Fruit fly (Drosophila melanogaster) whole organism, embryonic: ENCODE results near the gene Fdx1.
A peak's percentile ranks its signal among the peaks of the same experiment; 100 is the strongest.

Source experiments
- Atf3 ChIP-seq: fragments of 200-800 bp; sonication (Bioruptor generic); optimal IDR thresholded peaks from 3 replicates; lab custom pipeline; 2016; ENCODE audit warnings: missing biosample characterization, missing genetic modification characterization
- Atf6 ChIP-seq: fragments of 200-800 bp; sonication (Bioruptor generic); IDR thresholded peaks from 2 replicates; pipeline ENCODE4 v1.3.6; 2022; ENCODE audit warnings: missing biosample characterization, missing genetic modification characterization
- Blimp-1 ChIP-seq: fragments of 200-800 bp; sonication (Bioruptor generic); optimal IDR thresholded peaks from 3 replicates; lab custom pipeline; 2018; ENCODE audit warnings: missing biosample characterization, missing genetic modification characterization, mild to moderate bottlenecking, moderate library complexity, missing genetic modification reagents
- CG10321 ChIP-seq: fragments of 200-800 bp; sonication (Bioruptor generic); IDR thresholded peaks from 2 replicates; pipeline ENCODE4 v1.3.6; 2022; ENCODE audit warnings: missing biosample characterization, missing genetic modification characterization
- CG10543 ChIP-seq: fragments of 200-800 bp; sonication (Bioruptor generic); optimal IDR thresholded peaks from 3 replicates; lab custom pipeline; 2017; ENCODE audit warnings: missing biosample characterization, mild to moderate bottlenecking, missing genetic modification characterization, moderate library complexity
- CG10959 ChIP-seq: fragments of 200-800 bp; sonication (Bioruptor generic); IDR thresholded peaks from 2 replicates; pipeline ENCODE4 v1.3.6; 2022; ENCODE audit warnings: missing biosample characterization, missing genetic modification characterization
- CG11504 ChIP-seq: fragments of 200-800 bp; sonication (Bioruptor generic); optimal IDR thresholded peaks from 3 replicates; lab custom pipeline; 2019; ENCODE audit warnings: missing biosample characterization, mild to moderate bottlenecking, missing genetic modification characterization, moderate library complexity
- CG11696 ChIP-seq: fragments of 200-800 bp; sonication (Bioruptor generic); IDR thresholded peaks from 2 replicates; pipeline ENCODE4 v1.3.6; 2022; ENCODE audit warnings: missing biosample characterization, missing genetic modification characterization
- CG13775 ChIP-seq: fragments of 200-800 bp; sonication (Bioruptor generic); optimal IDR thresholded peaks from 3 replicates; lab custom pipeline; 2017; ENCODE audit warnings: missing biosample characterization, mild to moderate bottlenecking, missing genetic modification characterization
- CG13894 ChIP-seq: fragments of 200-800 bp; sonication (Bioruptor generic); optimal IDR thresholded peaks from 3 replicates; lab custom pipeline; 2018; ENCODE audit warnings: missing biosample characterization, mild to moderate bottlenecking, missing genetic modification characterization, moderate library complexity
- CG15479 ChIP-seq: fragments of 200-800 bp; sonication (Bioruptor generic); optimal IDR thresholded peaks from 3 replicates; lab custom pipeline; 2019; ENCODE audit warnings: missing biosample characterization, mild to moderate bottlenecking, missing genetic modification characterization, moderate library complexity
- CG16813 ChIP-seq: fragments of 200-800 bp; sonication (Bioruptor generic); IDR thresholded peaks from 3 replicates; pipeline ENCODE4 v1.3.6; 2022; ENCODE audit warnings: missing biosample characterization, missing genetic modification characterization; ENCODE audit not compliant: partially characterized antibody
- CG17568 ChIP-seq: fragments of 200-800 bp; sonication (Bioruptor generic); optimal IDR thresholded peaks from 2 replicates; lab custom pipeline; 2018; ENCODE audit warnings: missing biosample characterization, mild to moderate bottlenecking, missing genetic modification characterization, moderate library complexity
- CG2120 ChIP-seq: fragments of 200-800 bp; sonication (Bioruptor generic); optimal IDR thresholded peaks from 3 replicates; lab custom pipeline; 2016; ENCODE audit warnings: missing biosample characterization, missing genetic modification characterization
- CG32532 ChIP-seq: fragments of 200-800 bp; sonication (Bioruptor generic); IDR thresholded peaks from 2 replicates; pipeline ENCODE4 v1.3.6; 2022; ENCODE audit warnings: missing biosample characterization, missing genetic modification characterization
- CG32772 ChIP-seq: fragments of 200-800 bp; sonication (Bioruptor generic); IDR thresholded peaks from 2 replicates; pipeline ENCODE4 v1.3.6; 2022; ENCODE audit warnings: missing biosample characterization, missing genetic modification characterization
- CG5245 ChIP-seq: fragments of 200-800 bp; sonication (Bioruptor generic); optimal IDR thresholded peaks from 3 replicates; lab custom pipeline; 2016; ENCODE audit warnings: missing biosample characterization, missing genetic modification characterization
- CG6272 ChIP-seq: fragments of 200-800 bp; sonication (Bioruptor generic); IDR thresholded peaks from 2 replicates; pipeline ENCODE4 v1.3.6; 2022; ENCODE audit warnings: missing biosample characterization, missing genetic modification characterization
- CG6813 ChIP-seq: fragments of 200-800 bp; sonication (Bioruptor generic); optimal IDR thresholded peaks from 2 replicates; lab custom pipeline; 2017; ENCODE audit warnings: missing biosample characterization, missing genetic modification characterization, mild to moderate bottlenecking, moderate library complexity, missing genetic modification reagents
- CG8924 ChIP-seq: fragments of 200-800 bp; optimal IDR thresholded peaks from 3 replicates; lab custom pipeline; 2019; ENCODE audit warnings: missing biosample characterization, mild to moderate bottlenecking, missing genetic modification characterization, moderate library complexity
- CG9609 ChIP-seq: fragments of 200-800 bp; sonication (Bioruptor generic); optimal IDR thresholded peaks from 3 replicates; lab custom pipeline; 2016; ENCODE audit warnings: missing biosample characterization, missing genetic modification characterization
- D ChIP-seq, 2 experiments: fragments of 200-800 bp in 1 of 2; fragments of >200 bp in 1 of 2; sonication (Bioruptor generic) in 1 of 2; optimal IDR thresholded peaks; 2 replicates in 1 of 2; 3 replicates in 1 of 2; lab custom pipeline; 2017; ENCODE audit warnings: mild to moderate bottlenecking in 1 of 2, missing biosample characterization in 1 of 2, missing genetic modification characterization in 1 of 2, missing genetic modification reagents in 1 of 2
- Fer3 ChIP-seq: fragments of 200-800 bp; sonication (Bioruptor generic); optimal IDR thresholded peaks from 2 replicates; lab custom pipeline; 2018; ENCODE audit warnings: missing biosample characterization, mild to moderate bottlenecking, missing genetic modification characterization, moderate library complexity
- HLHmδ ChIP-seq: fragments of 200-800 bp; sonication (Bioruptor generic); optimal IDR thresholded peaks from 2 replicates; lab custom pipeline; 2018; ENCODE audit warnings: missing biosample characterization, mild to moderate bottlenecking, missing genetic modification characterization, moderate library complexity
- Hmr ChIP-seq: fragments of 200-800 bp; sonication (Bioruptor generic); optimal IDR thresholded peaks from 3 replicates; lab custom pipeline; 2017; ENCODE audit warnings: mild to moderate bottlenecking, missing biosample characterization, missing genetic modification reagents, missing genetic modification characterization
- Kr ChIP-seq: fragments of 200-800 bp; sonication (Bioruptor generic); optimal IDR thresholded peaks from 2 replicates; lab custom pipeline; 2017; ENCODE audit warnings: missing biosample characterization, mild to moderate bottlenecking, missing genetic modification characterization
- NC2β ChIP-seq: fragments of 200-800 bp; sonication (Bioruptor generic); optimal IDR thresholded peaks from 2 replicates; lab custom pipeline; 2016; ENCODE audit warnings: missing biosample characterization, missing genetic modification characterization
- Neu2 ChIP-seq: fragments of 200-800 bp; sonication (Bioruptor generic); optimal IDR thresholded peaks from 3 replicates; lab custom pipeline; 2016; ENCODE audit warnings: missing biosample characterization, missing genetic modification characterization, borderline replicate concordance
- Nf-YA ChIP-seq: fragments of 200-800 bp; sonication (Bioruptor generic); IDR thresholded peaks from 2 replicates; pipeline ENCODE4 v1.3.6; 2022; ENCODE audit warnings: missing biosample characterization, missing genetic modification characterization
- Oli ChIP-seq: fragments of 200-800 bp; sonication (Bioruptor generic); optimal IDR thresholded peaks from 2 replicates; lab custom pipeline; 2018; ENCODE audit warnings: missing biosample characterization, mild to moderate bottlenecking, missing genetic modification characterization, moderate library complexity
- Rfx ChIP-seq: fragments of 200-800 bp; sonication (Bioruptor generic); IDR thresholded peaks from 2 replicates; pipeline ENCODE4 v1.3.6; 2022; ENCODE audit warnings: missing biosample characterization, missing genetic modification characterization
- Xrp1 ChIP-seq: fragments of 200-800 bp; sonication (Bioruptor generic); IDR thresholded peaks from 2 replicates; pipeline ENCODE4 v1.3.6; 2022; ENCODE audit warnings: missing biosample characterization, missing genetic modification characterization
- ab ChIP-seq: fragments of 200-800 bp; sonication (Bioruptor generic); optimal IDR thresholded peaks from 2 replicates; lab custom pipeline; 2016; ENCODE audit warnings: missing biosample characterization, missing genetic modification characterization
- br ChIP-seq: fragments of >200 bp; optimal IDR thresholded peaks from 2 replicates; lab custom pipeline; 2017
- dan ChIP-seq: fragments of 200-800 bp; sonication (Bioruptor generic); IDR thresholded peaks from 2 replicates; pipeline ENCODE4 v1.3.6; 2022; ENCODE audit warnings: missing biosample characterization, missing genetic modification characterization
- dati ChIP-seq: fragments of 200-800 bp; sonication (Bioruptor generic); IDR thresholded peaks from 2 replicates; pipeline ENCODE4 v1.3.6; 2022; ENCODE audit warnings: missing biosample characterization, missing genetic modification characterization
- emc ChIP-seq: fragments of 200-800 bp; sonication (Bioruptor generic); optimal IDR thresholded peaks from 2 replicates; lab custom pipeline; 2016; ENCODE audit warnings: missing biosample characterization, missing genetic modification characterization
- fd102C ChIP-seq: fragments of 200-800 bp; sonication (Bioruptor generic); optimal IDR thresholded peaks from 2 replicates; lab custom pipeline; 2018; ENCODE audit warnings: missing biosample characterization, mild to moderate bottlenecking, missing genetic modification characterization, moderate library complexity
- fd64A ChIP-seq: fragments of 200-800 bp; sonication (Bioruptor generic); optimal IDR thresholded peaks from 3 replicates; lab custom pipeline; 2018; ENCODE audit warnings: missing biosample characterization, mild to moderate bottlenecking, missing genetic modification characterization
- kay ChIP-seq: fragments of 200-800 bp; sonication (Bioruptor generic); optimal IDR thresholded peaks from 2 replicates; lab custom pipeline; 2016; ENCODE audit warnings: missing biosample characterization, missing genetic modification characterization
- lmd ChIP-seq: fragments of 200-800 bp; sonication (Bioruptor generic); IDR thresholded peaks from 2 replicates; pipeline ENCODE4 v1.3.6; 2022; ENCODE audit warnings: missing biosample characterization, missing genetic modification characterization
- lov ChIP-seq, 2 experiments: fragments of 200-800 bp in 1 of 2; fragments of >200 bp in 1 of 2; sonication (Bioruptor generic) in 1 of 2; IDR thresholded peaks in 1 of 2; optimal IDR thresholded peaks in 1 of 2; 2 replicates in 1 of 2; 3 replicates in 1 of 2; pipeline versions ENCODE4 v1.3.6 to Lab custom; 2017 to 2022; ENCODE audit warnings: missing biosample characterization in 1 of 2, missing genetic modification characterization in 1 of 2
- odd ChIP-seq: fragments of 200-800 bp; sonication (Bioruptor generic); optimal IDR thresholded peaks from 2 replicates; lab custom pipeline; 2017; ENCODE audit warnings: missing biosample characterization, mild to moderate bottlenecking, missing genetic modification characterization
- otp ChIP-seq: fragments of 200-800 bp; sonication (Bioruptor generic); IDR thresholded peaks from 3 replicates; pipeline ENCODE4, ENCODE4 v1.3.6; 2022; ENCODE audit warnings: missing biosample characterization, missing genetic modification characterization
- repo ChIP-seq: fragments of 200-800 bp; sonication (Bioruptor generic); optimal IDR thresholded peaks from 2 replicates; lab custom pipeline; 2016; ENCODE audit warnings: missing biosample characterization, missing genetic modification characterization
- salm ChIP-seq: fragments of 200-800 bp; sonication (Bioruptor generic); optimal IDR thresholded peaks from 2 replicates; lab custom pipeline; 2018; ENCODE audit warnings: missing biosample characterization, mild to moderate bottlenecking, missing genetic modification characterization
- sens ChIP-seq: fragments of 200-800 bp; sonication (Bioruptor generic); peaks from one replicate; lab custom pipeline; 2016; ENCODE audit warnings: missing biosample characterization, missing genetic modification characterization
- slou ChIP-seq: fragments of 200-800 bp; sonication (Bioruptor generic); optimal IDR thresholded peaks from 3 replicates; lab custom pipeline; 2016; ENCODE audit warnings: missing biosample characterization, missing genetic modification characterization
- tap ChIP-seq: fragments of 200-800 bp; optimal IDR thresholded peaks from 3 replicates; lab custom pipeline; 2019; ENCODE audit warnings: missing biosample characterization, mild to moderate bottlenecking, missing genetic modification characterization, moderate library complexity
- wek ChIP-seq: fragments of 200-800 bp; sonication (Bioruptor generic); optimal IDR thresholded peaks from 3 replicates; lab custom pipeline; 2018; ENCODE audit warnings: missing biosample characterization, mild to moderate bottlenecking, missing genetic modification characterization, moderate library complexity

The Fdx1 gene

DNA sequence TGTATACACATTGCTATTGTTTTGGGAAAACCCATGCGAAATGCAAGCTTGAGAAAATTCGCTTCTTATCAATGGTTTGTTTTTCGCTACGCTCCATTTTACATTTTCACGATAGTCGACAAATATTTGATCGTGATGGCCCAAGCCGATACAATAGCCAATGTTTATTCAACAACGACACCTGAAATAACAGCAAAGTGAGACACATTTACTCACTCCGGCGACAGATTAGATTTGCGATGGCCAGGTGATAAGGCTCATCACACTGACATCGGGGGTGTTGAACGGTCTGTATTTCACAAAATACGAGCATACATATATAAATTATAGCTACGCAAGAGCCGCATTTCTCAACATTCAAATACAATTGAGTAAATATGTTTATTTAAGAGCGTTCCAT lies 26.1 kb upstream of the Fdx1 start (continued):
- TF ChIP-seq CG10321 (GFP tag; lab: Robert Waterston, UW) (no peak), CG6813 (GFP tag; lab: Kevin White, UChicago) (peak; percentile 90), CG13775 (GFP tag; lab: Kevin White, UChicago) (peak; percentile 20), CG2120 (peak; percentile 60), fd64A (peak; percentile 82), Atf3 (no peak), Nf-YA (GFP tag; lab: Robert Waterston, UW) (0 out of 2 replicates have a peak, but pooled peaks have one; percentile 31), br (lab: Kevin White, UChicago) (no peak), dan (no peak), CG15479 (GFP tag; lab: Kevin White, UChicago) (peak; percentile 12), CG32772 (GFP tag; lab: Robert Waterston, UW) (no peak), CG32532 (GFP tag; lab: Robert Waterston, UW) (peak; percentile 30; the same call in 1 of the 2 replicates), CG6272 (GFP tag; lab: Robert Waterston, UW) (no peak), sens (peak; percentile 52), CG13894 (tag; lab: Kevin White, UChicago) (peak; percentile 80), lmd (GFP tag; lab: Robert Waterston, UW) (no peak), Fer3 (peak; percentile 84), dati (GFP tag; lab: Robert Waterston, UW) (no peak), Atf6 (GFP tag; lab: Robert Waterston, UW) (peak; percentile 77), Blimp-1 (GFP tag; lab: Kevin White, UChicago) (peak; percentile 58), NC2β (GFP tag; lab: Kevin White, UChicago) (peak; percentile 9), CG5245 (no peak), odd (GFP tag; lab: Kevin White, UChicago) (peak; percentile 47), HLHmδ (GFP tag; lab: Kevin White, UChicago) (peak; percentile 71), Rfx (GFP tag; lab: Robert Waterston, UW) (peak; percentile 69), kay (GFP tag; lab: Kevin White, UChicago) (peak; percentile 12), wek (GFP tag; lab: Kevin White, UChicago) (peak; percentile 79), CG10543 (GFP tag; lab: Kevin White, UChicago) (peak; percentile 25), slou (GFP tag; lab: Kevin White, UChicago) (no peak), Xrp1 (GFP tag; lab: Robert Waterston, UW) (peak; percentile 66), Hmr (GFP tag; lab: Kevin White, UChicago) (peak; percentile 87), CG16813 (GFP tag; lab: Robert Waterston, UW) (no peak), fd102C (peak; percentile 80), repo (GFP tag; lab: Kevin White, UChicago) (peak; percentile 41), lov (optimal IDR thresholded peaks at IDR 0.05; lab: Kevin White, UChicago) (no peak), lov (GFP tag; IDR thresholded peaks at IDR 0.05; lab: Robert Waterston, UW) (peak; percentile 62; the same call in 1 of the 3 replicates), otp (GFP tag; lab: Robert Waterston, UW) (no peak), CG10959 (peak; percentile 32; the same call in 1 of the 2 replicates), ab (GFP tag; lab: Kevin White, UChicago) (no peak), D (optimal IDR thresholded peaks at IDR 0.05; lab: Kevin White, UChicago) (no peak), D (GFP tag; optimal IDR thresholded peaks at IDR 0.05; lab: Kevin White, UChicago) (peak; percentile 48), salm (tag; lab: Kevin White, UChicago) (peak; percentile 29), CG11504 (tag; lab: Kevin White, UChicago) (peak; percentile 43), Oli (no peak), tap (tag; lab: Kevin White, UChicago) (peak; percentile 55), CG8924 (peak; percentile 25), emc (peak; percentile 10), Kr (peak; percentile 2), CG17568 (GFP tag; lab: Kevin White, UChicago) (peak; percentile 67), CG9609 (no peak), Neu2 (GFP tag; lab: Kevin White, UChicago) (no peak), CG11696 (GFP tag; lab: Robert Waterston, UW) (0 out of 2 replicates have a peak, but pooled peaks have one; percentile 6)
